Fruit fly (Drosophila melanogaster): ENCODE data around the gene CG18545.

DNA sequence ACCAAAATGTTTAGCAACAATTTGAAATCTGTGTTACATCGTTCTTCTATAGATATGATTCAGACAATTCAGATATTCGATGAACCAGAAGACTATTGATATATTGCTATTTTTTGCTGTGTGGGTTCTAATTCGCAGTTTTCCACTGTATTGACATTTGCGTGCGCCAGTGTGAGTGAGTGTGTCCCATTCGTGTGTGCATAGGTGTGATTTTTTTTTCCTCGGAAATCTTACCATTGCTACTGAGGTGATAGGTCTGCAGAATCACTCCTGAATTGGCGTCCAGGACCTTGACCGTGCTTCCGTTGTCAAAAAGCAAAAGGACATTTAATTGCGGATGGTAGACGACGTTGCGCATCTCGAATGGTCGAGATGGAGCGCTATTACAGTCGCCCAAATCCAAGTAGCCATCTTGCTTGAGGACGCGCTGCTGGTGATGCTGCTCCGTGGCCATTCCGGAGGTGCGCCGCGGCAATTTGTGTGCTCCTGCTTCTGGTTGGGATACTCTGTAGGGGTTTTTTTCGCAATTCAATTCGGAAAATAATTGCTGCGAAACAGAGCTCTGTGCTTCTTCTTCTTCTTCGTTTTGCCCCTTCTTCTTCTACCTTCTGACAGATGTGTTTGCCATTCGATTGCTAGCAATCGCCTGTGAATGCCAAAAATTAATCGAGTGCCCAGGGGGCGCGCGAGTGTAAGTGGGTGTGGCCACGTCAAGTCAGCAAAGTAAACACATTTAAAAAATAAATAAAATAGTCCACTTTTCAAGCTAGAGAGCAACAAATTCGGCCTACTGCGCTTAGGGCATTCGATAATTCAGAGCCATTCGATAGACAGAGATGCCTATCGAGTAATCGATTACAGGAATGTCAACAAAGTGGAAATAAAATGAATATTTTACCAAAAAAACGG lies 9.8 kb upstream of the CG18545 start, which contains the start of the genes Bruce and CG12818:
- TF ChIP-seq CG8478 (optimal IDR thresholded peaks at IDR 0.05) (no peak), CTCF (optimal IDR thresholded peaks at IDR 0.05) (peak in 1 of 2 experiments; percentile 43)

Data from S2 (cell line).